Fruit fly (Drosophila melanogaster) whole organism, embryonic: ENCODE measurements around the gene Vsx1.

Source experiments
- Ada2b ChIP-seq: fragments of 200-800 bp; sonication (Bioruptor generic); IDR thresholded peaks from 2 replicates; pipeline ENCODE4 v1.3.6; 2022; ENCODE audit warnings: missing biosample characterization, missing genetic modification characterization
- B-H1 ChIP-seq: fragments of 200-800 bp; sonication (Bioruptor generic); IDR thresholded peaks from 3 replicates; pipeline ENCODE4 v1.3.6; 2022; ENCODE audit warnings: missing biosample characterization, missing genetic modification characterization
- CG10543 ChIP-seq: fragments of 200-800 bp; sonication (Bioruptor generic); optimal IDR thresholded peaks from 3 replicates; lab custom pipeline; 2017; ENCODE audit warnings: missing biosample characterization, mild to moderate bottlenecking, missing genetic modification characterization, moderate library complexity
- CG10565 ChIP-seq: fragments of 200-800 bp; sonication (Bioruptor generic); optimal IDR thresholded peaks from 3 replicates; lab custom pipeline; 2016; ENCODE audit warnings: missing biosample characterization, mild to moderate bottlenecking, missing genetic modification characterization
- CG10654 ChIP-seq: fragments of 200-800 bp; sonication (Bioruptor generic); optimal IDR thresholded peaks from 2 replicates; lab custom pipeline; 2016; ENCODE audit warnings: missing biosample characterization, missing genetic modification characterization
- CG10979 ChIP-seq: fragments of 200-800 bp; sonication (Bioruptor generic); optimal IDR thresholded peaks from 2 replicates; lab custom pipeline; 2018; ENCODE audit warnings: missing biosample characterization, mild to moderate bottlenecking, missing genetic modification characterization, moderate library complexity
- CG11723 ChIP-seq: fragments of 200-800 bp; sonication (Bioruptor generic); optimal IDR thresholded peaks from 2 replicates; lab custom pipeline; 2017; ENCODE audit warnings: missing biosample characterization, mild to moderate bottlenecking, missing genetic modification characterization
- CG12942 ChIP-seq: fragments of 200-800 bp; sonication (Bioruptor generic); optimal IDR thresholded peaks from 3 replicates; lab custom pipeline; 2016; ENCODE audit warnings: missing biosample characterization, missing genetic modification characterization
- CG16815 ChIP-seq: fragments of 200-800 bp; sonication (Bioruptor generic); optimal IDR thresholded peaks from 3 replicates; lab custom pipeline; 2017; ENCODE audit warnings: missing biosample characterization, mild to moderate bottlenecking, missing genetic modification characterization
- CG17802 ChIP-seq: fragments of 200-800 bp; sonication (Bioruptor generic); optimal IDR thresholded peaks from 2 replicates; lab custom pipeline; 2018; ENCODE audit warnings: missing biosample characterization, mild to moderate bottlenecking, missing genetic modification characterization, moderate library complexity
- CG18599 ChIP-seq: fragments of 200-800 bp; sonication (Bioruptor generic); optimal IDR thresholded peaks from 3 replicates; lab custom pipeline; 2017; ENCODE audit warnings: missing biosample characterization, missing genetic modification characterization, mild to moderate bottlenecking, moderate library complexity, missing genetic modification reagents
- CG18764 ChIP-seq: fragments of 200-800 bp; sonication (Bioruptor generic); optimal IDR thresholded peaks from 3 replicates; lab custom pipeline; 2016; ENCODE audit warnings: missing biosample characterization, missing genetic modification characterization
- CG2199 ChIP-seq: fragments of 200-800 bp; sonication (Bioruptor generic); IDR thresholded peaks from 3 replicates; pipeline ENCODE4 v1.3.6; 2022; ENCODE audit warnings: missing biosample characterization, missing genetic modification characterization
- CG30431 ChIP-seq: fragments of 200-800 bp; sonication (Bioruptor generic); optimal IDR thresholded peaks from 2 replicates; lab custom pipeline; 2017; ENCODE audit warnings: missing biosample characterization, missing genetic modification characterization
- CG3065 ChIP-seq: fragments of 200-800 bp; sonication (Bioruptor generic); optimal IDR thresholded peaks from 2 replicates; lab custom pipeline; 2016; ENCODE audit warnings: missing biosample characterization, missing genetic modification characterization
- CG3995 ChIP-seq: fragments of 200-800 bp; sonication (Bioruptor generic); optimal IDR thresholded peaks from 3 replicates; lab custom pipeline; 2016; ENCODE audit warnings: missing biosample characterization, missing genetic modification characterization
- CG4730 ChIP-seq: fragments of 200-800 bp; sonication (Bioruptor generic); IDR thresholded peaks from 2 replicates; pipeline ENCODE4 v1.3.6; 2022; ENCODE audit warnings: missing biosample characterization, missing genetic modification characterization
- CG5953 ChIP-seq: fragments of 200-800 bp; sonication (Bioruptor generic); IDR thresholded peaks from 2 replicates; pipeline ENCODE4 v1.3.6; 2022; ENCODE audit warnings: missing biosample characterization, missing genetic modification characterization
- CG6813 ChIP-seq: fragments of 200-800 bp; sonication (Bioruptor generic); optimal IDR thresholded peaks from 2 replicates; lab custom pipeline; 2017; ENCODE audit warnings: missing biosample characterization, missing genetic modification characterization, mild to moderate bottlenecking, moderate library complexity, missing genetic modification reagents
- CG7357 ChIP-seq: fragments of 200-800 bp; sonication (Bioruptor generic); IDR thresholded peaks from 3 replicates; pipeline ENCODE4 v1.3.6; 2022; ENCODE audit warnings: missing biosample characterization, missing genetic modification characterization
- CG7963 ChIP-seq: fragments of 200-800 bp; sonication (Bioruptor generic); IDR thresholded peaks from 3 replicates; pipeline ENCODE4 v1.3.6; 2022; ENCODE audit warnings: missing biosample characterization, missing genetic modification characterization; ENCODE audit not compliant: partially characterized antibody
- CG7987 ChIP-seq: fragments of 200-800 bp; sonication (Bioruptor generic); optimal IDR thresholded peaks from 2 replicates; lab custom pipeline; 2018; ENCODE audit warnings: missing biosample characterization, mild to moderate bottlenecking, missing genetic modification characterization, moderate library complexity
- CG8089 ChIP-seq: fragments of 200-800 bp; sonication (Bioruptor generic); optimal IDR thresholded peaks from 3 replicates; lab custom pipeline; 2016; ENCODE audit warnings: missing biosample characterization, missing genetic modification characterization
- CG8478 ChIP-seq: fragments of >200 bp; optimal IDR thresholded peaks from 2 replicates; lab custom pipeline; 2018
- CG9797 ChIP-seq: fragments of 200-800 bp; sonication (Bioruptor generic); optimal IDR thresholded peaks from 3 replicates; lab custom pipeline; 2018; ENCODE audit warnings: missing biosample characterization, mild to moderate bottlenecking, missing genetic modification characterization
- CTCF ChIP-seq: fragments of 200-800 bp; sonication (Bioruptor generic); optimal IDR thresholded peaks from 2 replicates; lab custom pipeline; 2017; ENCODE audit warnings: missing biosample characterization, mild to moderate bottlenecking, missing genetic modification characterization, moderate library complexity
- Dad ChIP-seq: fragments of 200-800 bp; sonication (Bioruptor generic); optimal IDR thresholded peaks from 3 replicates; lab custom pipeline; 2016; ENCODE audit warnings: missing biosample characterization, missing genetic modification characterization
- Doc2 ChIP-seq: fragments of 200-800 bp; sonication (Bioruptor generic); IDR thresholded peaks from 2 replicates; pipeline ENCODE4 v1.3.6; 2022; ENCODE audit warnings: missing biosample characterization, missing genetic modification characterization
- H15 ChIP-seq: fragments of 200-800 bp; sonication (Bioruptor generic); IDR thresholded peaks from 3 replicates; pipeline ENCODE4 v1.3.6; 2022; ENCODE audit warnings: missing biosample characterization, missing genetic modification characterization
- Kr ChIP-seq: fragments of 200-800 bp; sonication (Bioruptor generic); optimal IDR thresholded peaks from 2 replicates; lab custom pipeline; 2017; ENCODE audit warnings: missing biosample characterization, mild to moderate bottlenecking, missing genetic modification characterization
- Mad ChIP-seq: fragments of 200-800 bp; sonication (Bioruptor generic); optimal IDR thresholded peaks from 2 replicates; lab custom pipeline; 2016; ENCODE audit warnings: missing biosample characterization, missing genetic modification characterization
- Max ChIP-seq: fragments of 200-800 bp; sonication (Bioruptor generic); optimal IDR thresholded peaks from 2 replicates; lab custom pipeline; 2016; ENCODE audit warnings: missing biosample characterization, mild to moderate bottlenecking, missing genetic modification characterization
- NK7.1 ChIP-seq: fragments of 200-800 bp; sonication (Bioruptor generic); optimal IDR thresholded peaks from 3 replicates; lab custom pipeline; 2016; ENCODE audit warnings: missing biosample characterization, missing genetic modification characterization
- Nf-YA ChIP-seq: fragments of 200-800 bp; sonication (Bioruptor generic); IDR thresholded peaks from 2 replicates; pipeline ENCODE4 v1.3.6; 2022; ENCODE audit warnings: missing biosample characterization, missing genetic modification characterization
- Oli ChIP-seq: fragments of 200-800 bp; sonication (Bioruptor generic); optimal IDR thresholded peaks from 2 replicates; lab custom pipeline; 2018; ENCODE audit warnings: missing biosample characterization, mild to moderate bottlenecking, missing genetic modification characterization, moderate library complexity
- Rfx ChIP-seq: fragments of 200-800 bp; sonication (Bioruptor generic); IDR thresholded peaks from 2 replicates; pipeline ENCODE4 v1.3.6; 2022; ENCODE audit warnings: missing biosample characterization, missing genetic modification characterization
- Six4 ChIP-seq: fragments of 200-800 bp; sonication (Bioruptor generic); optimal IDR thresholded peaks from 2 replicates; lab custom pipeline; 2016; ENCODE audit warnings: missing biosample characterization, missing genetic modification characterization
- Sox100B ChIP-seq: fragments of 200-800 bp; sonication (Bioruptor generic); optimal IDR thresholded peaks from 3 replicates; lab custom pipeline; 2018; ENCODE audit warnings: missing biosample characterization, mild to moderate bottlenecking, missing genetic modification characterization
- btn ChIP-seq: fragments of 200-800 bp; sonication (Bioruptor generic); optimal IDR thresholded peaks from 2 replicates; lab custom pipeline; 2016; ENCODE audit warnings: missing biosample characterization, missing genetic modification characterization
- dm ChIP-seq: fragments of 200-800 bp; sonication (Bioruptor generic); optimal IDR thresholded peaks from 3 replicates; lab custom pipeline; 2016; ENCODE audit warnings: missing biosample characterization, missing genetic modification characterization
- dysf ChIP-seq: fragments of 200-800 bp; sonication (Bioruptor generic); IDR thresholded peaks from 3 replicates; pipeline ENCODE4 v1.3.6; 2022; ENCODE audit warnings: missing biosample characterization, missing genetic modification characterization
- gsb-n ChIP-seq: fragments of 200-800 bp; sonication (Bioruptor generic); optimal IDR thresholded peaks from 3 replicates; lab custom pipeline; 2018; ENCODE audit warnings: missing biosample characterization, mild to moderate bottlenecking, missing genetic modification characterization
- ind ChIP-seq: fragments of 200-800 bp; sonication (Bioruptor generic); optimal IDR thresholded peaks from 3 replicates; lab custom pipeline; 2016; ENCODE audit warnings: missing biosample characterization, missing genetic modification characterization
- ken ChIP-seq: fragments of 200-800 bp; sonication (Bioruptor generic); IDR thresholded peaks from 3 replicates; pipeline ENCODE4 v1.3.6; 2022; ENCODE audit warnings: missing biosample characterization, missing genetic modification characterization
- lab ChIP-seq: fragments of 200-800 bp; sonication (Bioruptor generic); optimal IDR thresholded peaks from 3 replicates; lab custom pipeline; 2017; ENCODE audit warnings: missing biosample characterization, missing genetic modification characterization, mild to moderate bottlenecking, moderate library complexity, missing genetic modification reagents
- lmd ChIP-seq: fragments of 200-800 bp; sonication (Bioruptor generic); IDR thresholded peaks from 2 replicates; pipeline ENCODE4 v1.3.6; 2022; ENCODE audit warnings: missing biosample characterization, missing genetic modification characterization
- onecut ChIP-seq: fragments of 200-800 bp; sonication (Bioruptor generic); IDR thresholded peaks from 2 replicates; pipeline ENCODE4 v1.3.6; 2022; ENCODE audit warnings: missing biosample characterization, missing genetic modification characterization
- pb ChIP-seq: fragments of 200-800 bp; sonication (Bioruptor generic); optimal IDR thresholded peaks from 3 replicates; lab custom pipeline; 2016; ENCODE audit warnings: missing biosample characterization, missing genetic modification characterization
- peb ChIP-seq: fragments of 200-800 bp; sonication (Bioruptor generic); IDR thresholded peaks from 2 replicates; pipeline ENCODE4 v1.3.6; 2022; ENCODE audit warnings: missing biosample characterization, missing genetic modification characterization
- prd ChIP-seq, 3 experiments: fragments of >200 bp in 2 of 3; fragments of 200-800 bp in 1 of 3; sonication (Bioruptor generic) in 1 of 3; optimal IDR thresholded peaks in 2 of 3; IDR thresholded peaks in 1 of 3; 2 replicates in 2 of 3; 3 replicates in 1 of 3; pipeline versions ENCODE4 v1.3.6 to Lab custom; 2017 to 2022; ENCODE audit warnings: missing biosample characterization in 1 of 3, missing genetic modification characterization in 1 of 3
- slp2 ChIP-seq: fragments of 200-800 bp; sonication (Bioruptor generic); optimal IDR thresholded peaks from 2 replicates; lab custom pipeline; 2016; ENCODE audit warnings: missing biosample characterization, missing genetic modification characterization
- vfl ChIP-seq: fragments of 200-800 bp; sonication (Bioruptor generic); optimal IDR thresholded peaks from 2 replicates; lab custom pipeline; 2016; ENCODE audit warnings: missing biosample characterization, missing genetic modification characterization
- zen2 ChIP-seq: fragments of 200-800 bp; sonication (Bioruptor generic); IDR thresholded peaks from 3 replicates; pipeline ENCODE4 v1.3.6; 2022; ENCODE audit warnings: missing biosample characterization, missing genetic modification characterization; ENCODE audit not compliant: partially characterized antibody
- zf30C ChIP-seq: fragments of 200-800 bp; sonication (Bioruptor generic); optimal IDR thresholded peaks from 3 replicates; lab custom pipeline; 2018; ENCODE audit warnings: missing biosample characterization, mild to moderate bottlenecking, missing genetic modification characterization

The Vsx1 gene

dm6 chrX:5560503-5560902, 33.6 kb upstream of the Vsx1 start (continued):
- TF ChIP-seq prd (optimal IDR thresholded peaks at IDR 0.05; lab: Kevin White, UChicago): no peak
- TF ChIP-seq prd (GFP tag; IDR thresholded peaks at IDR 0.05; lab: Robert Waterston, UW): no peak
- no peak for TF ChIP-seq Kr
- no peak for TF ChIP-seq H15 (GFP tag; lab: Robert Waterston, UW)
- no peak for TF ChIP-seq lmd (GFP tag; lab: Robert Waterston, UW)
- TF ChIP-seq peb (GFP tag; lab: Robert Waterston, UW): no peak
- no peak for TF ChIP-seq Sox100B
- no peak for TF ChIP-seq Ada2b (GFP tag; lab: Robert Waterston, UW)
- no peak for TF ChIP-seq CG6813 (GFP tag; lab: Kevin White, UChicago)
- no peak for TF ChIP-seq Max (GFP tag; lab: Kevin White, UChicago)
- no peak for TF ChIP-seq CG18599 (GFP tag; lab: Kevin White, UChicago)
- no peak for TF ChIP-seq CG7987 (GFP tag; lab: Kevin White, UChicago)
- TF ChIP-seq pb (GFP tag; lab: Kevin White, UChicago): peak; percentile 32
- no peak for TF ChIP-seq dysf (GFP tag; lab: Robert Waterston, UW)
- no peak for TF ChIP-seq ken (GFP tag; lab: Robert Waterston, UW)
- TF ChIP-seq CG10654 (GFP tag; lab: Kevin White, UChicago): no peak
- TF ChIP-seq Rfx (GFP tag; lab: Robert Waterston, UW): no peak
- TF ChIP-seq Doc2 (GFP tag; lab: Robert Waterston, UW): no peak
- TF ChIP-seq CG11723 (GFP tag; lab: Kevin White, UChicago): no peak
- no peak for TF ChIP-seq CG10565 (GFP tag; lab: Kevin White, UChicago)
- no peak for TF ChIP-seq lab (GFP tag; lab: Kevin White, UChicago)
- peak; percentile 22 for TF ChIP-seq CG3065
- no peak for TF ChIP-seq CG4730 (GFP tag; lab: Robert Waterston, UW)
- TF ChIP-seq onecut (GFP tag; lab: Robert Waterston, UW): no peak
- no peak for TF ChIP-seq CTCF (GFP tag; lab: Kevin White, UChicago)
- no peak for TF ChIP-seq B-H1 (GFP tag; lab: Robert Waterston, UW)
- no peak for TF ChIP-seq NK7.1 (GFP tag; lab: Kevin White, UChicago)
- no peak for TF ChIP-seq zen2 (GFP tag; lab: Robert Waterston, UW)
- no peak for TF ChIP-seq dm (GFP tag; lab: Kevin White, UChicago)
- no peak for TF ChIP-seq CG3995
- TF ChIP-seq CG17802 (tag; lab: Kevin White, UChicago): no peak
- TF ChIP-seq Dad (GFP tag; lab: Kevin White, UChicago): no peak
- peak; percentile 100 for TF ChIP-seq CG8478 (lab: Kevin White, UChicago)
- no peak for TF ChIP-seq CG18764 (GFP tag; lab: Kevin White, UChicago)
- TF ChIP-seq CG7963 (GFP tag; lab: Robert Waterston, UW): no peak
- TF ChIP-seq CG9797 (GFP tag; lab: Kevin White, UChicago): no peak
- no peak for TF ChIP-seq CG16815 (GFP tag; lab: Kevin White, UChicago)
- no peak for TF ChIP-seq Six4
- TF ChIP-seq CG12942: no peak
- no peak for TF ChIP-seq CG5953 (GFP tag; lab: Robert Waterston, UW)
- peak; percentile 68 for TF ChIP-seq Nf-YA
- TF ChIP-seq vfl (GFP tag; lab: Kevin White, UChicago): no peak
- no peak for TF ChIP-seq slp2 (GFP tag; lab: Kevin White, UChicago)
- TF ChIP-seq btn (GFP tag; lab: Kevin White, UChicago): no peak
- no peak for TF ChIP-seq CG2199
- TF ChIP-seq CG8089 (GFP tag; lab: Kevin White, UChicago): no peak
- no peak for TF ChIP-seq Oli (tag; lab: Kevin White, UChicago)
- TF ChIP-seq CG10543 (GFP tag; lab: Kevin White, UChicago): no peak
- no peak for TF ChIP-seq Mad (GFP tag; lab: Kevin White, UChicago)
- no peak for TF ChIP-seq CG10979
- no peak for TF ChIP-seq CG30431 (GFP tag; lab: Kevin White, UChicago)
- TF ChIP-seq CG7357 (GFP tag; lab: Robert Waterston, UW): no peak
- TF ChIP-seq zf30C (GFP tag; lab: Kevin White, UChicago): no peak
- TF ChIP-seq ind (GFP tag; lab: Kevin White, UChicago): no peak
- TF ChIP-seq gsb-n (tag; lab: Kevin White, UChicago): peak; percentile 51
